Worm (Caenorhabditis elegans): Measurements from ENCODE around the gene M110.7.

- no peak for TF ChIP-seq elt-2 (tag; optimal IDR thresholded peaks at IDR 0.05)
- no peak for TF ChIP-seq ama-1 (optimal IDR thresholded peaks at IDR 0.05)
- TF ChIP-seq zag-1 (tag; optimal IDR thresholded peaks at IDR 0.05), result no peak
- no peak for TF ChIP-seq nhr-43 (tag; optimal IDR thresholded peaks at IDR 0.05; ENCODE audit: poor library complexity, severe bottlenecking)
- TF ChIP-seq unc-39 (tag; optimal IDR thresholded peaks at IDR 0.05), result no peak
These were observed 5.6 kb downstream of the M110.7 start, which contains the start of gene nlp-5 for ce11 chrII:8238155-8238554.
